Worm (Caenorhabditis elegans) whole organism, L2 larva: ENCODE data around the gene fipr-13.

Experiments used
- mab-5 ChIP-seq: fragments of 150-350 bp; optimal IDR thresholded peaks from 2 replicates; lab custom pipeline; 2014; ENCODE audit warnings: missing biosample characterization, missing genetic modification characterization
- mdl-1 ChIP-seq, 2 experiments: fragments of 150-350 bp in 1 of 2; sonication (generic microtip) in 1 of 2; optimal IDR thresholded peaks; 2 replicates each; lab custom pipeline; 2017; ENCODE audit warnings: missing biosample characterization in 2 of 2, missing genetic modification characterization in 2 of 2
- nhr-23 ChIP-seq: fragments of 150-350 bp; optimal IDR thresholded peaks from 2 replicates; lab custom pipeline; 2014; ENCODE audit warnings: missing biosample characterization, missing genetic modification reagents, missing genetic modification characterization
- unc-62 ChIP-seq: fragments of 150-350 bp; optimal IDR thresholded peaks from 2 replicates; lab custom pipeline; 2014; ENCODE audit warnings: missing biosample characterization, missing genetic modification reagents, missing genetic modification characterization

DNA sequence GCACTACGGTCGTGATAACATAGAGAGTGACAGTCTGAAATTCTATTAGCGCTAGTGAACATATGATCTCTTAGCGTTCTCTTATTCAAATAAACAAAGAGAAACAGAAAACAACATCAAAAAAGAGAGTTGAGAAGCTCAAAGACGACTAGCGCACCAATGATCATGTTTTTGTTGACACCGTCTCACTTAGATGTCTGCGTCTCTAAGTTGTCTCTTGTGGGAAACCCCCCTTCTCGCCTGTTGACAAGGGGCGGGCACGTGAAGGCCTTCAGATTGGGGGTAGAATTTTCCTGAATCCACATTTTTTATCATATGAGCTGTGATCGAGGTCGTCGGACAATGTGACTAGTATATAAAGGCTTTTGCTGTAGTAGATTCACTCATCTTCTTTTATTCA, 44.4 kb upstream of the fipr-13 start:
- TF ChIP-seq unc-62 (GFP tag; lab: Kevin White, UChicago) (no peak), nhr-23 (tag; lab: Kevin White, UChicago) (no peak), mab-5 (tag; lab: Kevin White, UChicago) (no peak), mdl-1 (tag; optimal IDR thresholded peaks at IDR 0.05; lab: Kevin White, UChicago) (peak in 1 of 2 experiments; percentile 47)
